ENCODE assay signal across 1 fruit fly cellular context in genomic region chr2L:16858466-16859007, dm6.
TF ChIP-seq lines count a peak whose summit lies in the region.

Gene CG31809, minus strand, starts transcription at chr2L:16858714.

TF ChIP-seq in whole organism, embryonic, 481 proteins besides CTCF, POLR2A, EP300 and RAD21 (continued from another document):
- TF ChIP-seq exex (tag; optimal IDR thresholded peaks at IDR 0.05; lab: Kevin White, UChicago) (peak; percentile 18), Sox102F (GFP tag; optimal IDR thresholded peaks at IDR 0.05; lab: Kevin White, UChicago) (peak; percentile 4), E2f1 (GFP tag; IDR thresholded peaks at IDR 0.05; lab: Robert Waterston, UW) (no peak), CG30431 (GFP tag; optimal IDR thresholded peaks at IDR 0.05; lab: Kevin White, UChicago) (no peak), Deaf1 (tag; optimal IDR thresholded peaks at IDR 0.05; lab: Kevin White, UChicago) (peak; percentile 62), D19A (tag; optimal IDR thresholded peaks at IDR 0.05; lab: Kevin White, UChicago) (peak; percentile 13), CG6813 (GFP tag; optimal IDR thresholded peaks at IDR 0.05; lab: Kevin White, UChicago) (peak; percentile 25), Med (GFP tag; lab: Kevin White, UChicago) (peak; percentile 66), CG11504 (tag; optimal IDR thresholded peaks at IDR 0.05; lab: Kevin White, UChicago) (peak; percentile 3), sqz (GFP tag; optimal IDR thresholded peaks at IDR 0.05; lab: Kevin White, UChicago) (peak; percentile 36), onecut (GFP tag; IDR thresholded peaks at IDR 0.05; lab: Robert Waterston, UW) (peak; percentile 38; the same call in 1 of the 2 replicates), schlank (tag; optimal IDR thresholded peaks at IDR 0.05; lab: Kevin White, UChicago) (no peak), gsb-n (tag; optimal IDR thresholded peaks at IDR 0.05; lab: Kevin White, UChicago) (peak; percentile 8), dan (GFP tag; IDR thresholded peaks at IDR 0.05; lab: Robert Waterston, UW) (no peak), Dip2 (GFP tag; IDR thresholded peaks at IDR 0.05; lab: Robert Waterston, UW) (no peak), bbx (GFP tag; IDR thresholded peaks at IDR 0.05; lab: Robert Waterston, UW; ENCODE audit: partially characterized antibody) (no peak), kni (GFP tag; optimal IDR thresholded peaks at IDR 0.05; lab: Kevin White, UChicago) (peak; percentile 8), Meics (GFP tag; optimal IDR thresholded peaks at IDR 0.05; lab: Kevin White, UChicago) (peak; percentile 23), chinmo (GFP tag; IDR thresholded peaks at IDR 0.05; lab: Robert Waterston, UW; ENCODE audit: partially characterized antibody) (0 out of 4 replicates have a peak, but pooled peaks have one; percentile 62), cas (GFP tag; IDR thresholded peaks at IDR 0.05; lab: Robert Waterston, UW) (no peak), CG13296 (GFP tag; optimal IDR thresholded peaks at IDR 0.05; lab: Kevin White, UChicago) (peak; percentile 20), dimm (GFP tag; IDR thresholded peaks at IDR 0.05; lab: Robert Waterston, UW) (no peak), CoRest (tag; optimal IDR thresholded peaks at IDR 0.05; lab: Kevin White, UChicago) (no peak), Sry-β (GFP tag; optimal IDR thresholded peaks at IDR 0.05; lab: Kevin White, UChicago) (no peak), pros (GFP tag; optimal IDR thresholded peaks at IDR 0.05; lab: Kevin White, UChicago) (no peak), cwo (GFP tag; optimal IDR thresholded peaks at IDR 0.05; lab: Kevin White, UChicago) (peak; percentile 67), sima (GFP tag; optimal IDR thresholded peaks at IDR 0.05; lab: Kevin White, UChicago) (no peak), lab (GFP tag; optimal IDR thresholded peaks at IDR 0.05; lab: Kevin White, UChicago) (peak; percentile 7), CG2199 (GFP tag; IDR thresholded peaks at IDR 0.05; lab: Robert Waterston, UW) (peak; percentile 66; the same call in 2 of the 3 replicates), Sox100B (GFP tag; optimal IDR thresholded peaks at IDR 0.05; lab: Kevin White, UChicago) (no peak), Sin3A (optimal IDR thresholded peaks at IDR 0.05; lab: Kevin White, UChicago) (no peak)
